Worm (Caenorhabditis elegans) whole organism, young adult: ENCODE results near the gene unc-5.

Experiments
- B0336.3 ChIP-seq: fragments of 200-800 bp; sonication (Bioruptor generic); IDR thresholded peaks from 2 replicates; pipeline ENCODE4 v1.3.6; 2022; ENCODE audit warnings: missing genetic modification characterization, missing compliant biosample characterization
- F49E8.2 ChIP-seq: sonication (generic microtip); optimal IDR thresholded peaks from 3 replicates; lab custom pipeline; 2017; ENCODE audit warnings: missing genetic modification characterization, mild to moderate bottlenecking, missing compliant biosample characterization, antibody characterized with exemption, moderate library complexity; ENCODE audit not compliant: insufficient read depth
- F52B5.7 ChIP-seq: sonication (generic microtip); optimal IDR thresholded peaks from 2 replicates; lab custom pipeline; 2016; ENCODE audit warnings: mild to moderate bottlenecking, missing genetic modification characterization, missing compliant biosample characterization
- F55B11.4 ChIP-seq: sonication (generic microtip); optimal IDR thresholded peaks from 2 replicates; lab custom pipeline; 2016; ENCODE audit warnings: missing compliant biosample characterization, missing genetic modification characterization, borderline replicate concordance; ENCODE audit not compliant: insufficient read depth
- K12H6.12 ChIP-seq: fragments of 200-800 bp; sonication (Bioruptor generic); optimal IDR thresholded peaks from 2 replicates; lab custom pipeline; 2018; ENCODE audit warnings: mild to moderate bottlenecking, missing genetic modification characterization, missing compliant biosample characterization
- Y53G8AR.9 ChIP-seq: fragments of 200-800 bp; sonication (Bioruptor generic); conservative IDR thresholded peaks from 2 replicates; pipeline ENCODE4 v1.3.6; 2022; ENCODE audit warnings: missing genetic modification reagents, missing genetic modification characterization, missing compliant biosample characterization
- Y79H2A.3 ChIP-seq: fragments of 200-800 bp; sonication (Bioruptor generic); conservative IDR thresholded peaks from 2 replicates; pipeline ENCODE4 v1.3.6; 2022; ENCODE audit warnings: missing genetic modification reagents, missing genetic modification characterization, missing compliant biosample characterization
- attf-5 ChIP-seq: fragments of 200-800 bp; sonication (Bioruptor generic); optimal IDR thresholded peaks from 2 replicates; lab custom pipeline; 2018; ENCODE audit warnings: mild to moderate bottlenecking, missing genetic modification characterization, missing compliant biosample characterization
- bed-2 ChIP-seq: fragments of 200-800 bp; sonication (Bioruptor generic); IDR thresholded peaks from 2 replicates; pipeline ENCODE4 v1.3.6; 2022; ENCODE audit warnings: missing genetic modification reagents, missing genetic modification characterization, missing compliant biosample characterization
- cebp-1 ChIP-seq, 2 experiments: fragments of 200-800 bp in 1 of 2; sonication (Bioruptor generic) in 1 of 2; sonication (generic microtip) in 1 of 2; IDR thresholded peaks in 1 of 2; optimal IDR thresholded peaks in 1 of 2; 2 replicates each; pipeline versions ENCODE4 v1.3.6 to Lab custom; 2017 to 2022; ENCODE audit warnings: missing compliant biosample characterization in 2 of 2, missing genetic modification characterization in 2 of 2, mild to moderate bottlenecking in 1 of 2, missing genetic modification reagents in 1 of 2, moderate library complexity in 1 of 2
- ceh-27 ChIP-seq: fragments of 200-800 bp; sonication (Bioruptor generic); optimal IDR thresholded peaks from 2 replicates; lab custom pipeline; 2018; ENCODE audit warnings: mild to moderate bottlenecking, missing genetic modification characterization, moderate library complexity, missing compliant biosample characterization
- ceh-91 ChIP-seq: fragments of 200-800 bp; sonication (Bioruptor generic); IDR thresholded peaks from 2 replicates; pipeline ENCODE4 v1.3.6; 2022; ENCODE audit warnings: missing genetic modification reagents, missing genetic modification characterization, missing compliant biosample characterization
- chd-7 ChIP-seq: sonication (generic microtip); optimal IDR thresholded peaks from 2 replicates; lab custom pipeline; 2016; ENCODE audit warnings: mild to moderate bottlenecking, missing genetic modification characterization, moderate library complexity, missing compliant biosample characterization
- dox-1 ChIP-seq: fragments of 200-800 bp; sonication (Bioruptor generic); IDR thresholded peaks from 2 replicates; pipeline ENCODE4 v1.3.6; 2022; ENCODE audit warnings: missing genetic modification reagents, missing genetic modification characterization, missing compliant biosample characterization
- egrh-3 ChIP-seq: fragments of 200-800 bp; sonication (Bioruptor generic); IDR thresholded peaks from 2 replicates; pipeline ENCODE4 v1.3.6; 2022; ENCODE audit warnings: missing genetic modification reagents, missing genetic modification characterization, missing compliant biosample characterization
- him-1 ChIP-seq: sonication (generic microtip); optimal IDR thresholded peaks from 2 replicates; lab custom pipeline; 2016; ENCODE audit warnings: missing genotype, missing genetic modification reagents, missing genetic modification characterization, missing compliant biosample characterization
- hlh-26 ChIP-seq: fragments of 200-800 bp; sonication (Bioruptor generic); conservative IDR thresholded peaks from 2 replicates; pipeline ENCODE4 v1.3.6; 2022; ENCODE audit warnings: missing genetic modification reagents, missing genetic modification characterization, missing compliant biosample characterization
- hmg-1.2 ChIP-seq: fragments of 200-800 bp; sonication (Bioruptor generic); IDR thresholded peaks from 2 replicates; pipeline ENCODE4 v1.3.6; 2022; ENCODE audit warnings: missing genetic modification reagents, missing genetic modification characterization, missing compliant biosample characterization
- let-526 ChIP-seq: fragments of 200-800 bp; sonication (Bioruptor generic); IDR thresholded peaks from 2 replicates; pipeline ENCODE4 v1.3.6; 2022; ENCODE audit warnings: missing genetic modification reagents, missing genetic modification characterization, missing compliant biosample characterization
- lin-35 ChIP-seq, 3 experiments: fragments of 150-350 bp in 2 of 3; sonication (generic microtip) in 1 of 3; optimal IDR thresholded peaks; 2 replicates each; lab custom pipeline; 2014 to 2018; ENCODE audit warnings: missing biosample characterization in 3 of 3, missing genetic modification characterization in 3 of 3, missing genetic modification reagents in 3 of 3
- lin-40 ChIP-seq: sonication (generic microtip); optimal IDR thresholded peaks from 2 replicates; lab custom pipeline; 2016; ENCODE audit warnings: missing genetic modification characterization, mild to moderate bottlenecking, missing compliant biosample characterization, missing genotype, missing genetic modification reagents
- madf-6 ChIP-seq: fragments of 200-800 bp; sonication (Bioruptor generic); IDR thresholded peaks from 2 replicates; pipeline ENCODE4 v1.3.6; 2022; ENCODE audit warnings: missing genetic modification reagents, missing genetic modification characterization, missing compliant biosample characterization
- mcd-1 ChIP-seq: fragments of 200-800 bp; sonication (Bioruptor generic); IDR thresholded peaks from 2 replicates; pipeline ENCODE4 v1.3.6; 2022; ENCODE audit warnings: missing genetic modification reagents, missing genetic modification characterization, missing compliant biosample characterization
- nhr-80 ChIP-seq: sonication (generic microtip); optimal IDR thresholded peaks from 2 replicates; lab custom pipeline; 2016; ENCODE audit warnings: missing genetic modification characterization, missing compliant biosample characterization
- nhr-90 ChIP-seq: sonication (generic microtip); optimal IDR thresholded peaks from 2 replicates; lab custom pipeline; 2016; ENCODE audit warnings: missing genotype, mild to moderate bottlenecking, missing genetic modification characterization, missing compliant biosample characterization
- pha-4 ChIP-seq: fragments of 150-350 bp; sonication (generic microtip); optimal IDR thresholded peaks from 2 replicates; lab custom pipeline; 2014; ENCODE audit warnings: missing biosample characterization, missing genetic modification reagents, missing genetic modification characterization
- repo-1 ChIP-seq: sonication (generic microtip); optimal IDR thresholded peaks from 2 replicates; lab custom pipeline; 2017; ENCODE audit warnings: mild to moderate bottlenecking, missing genetic modification characterization, missing compliant biosample characterization
- snpc-3.4 ChIP-seq: sonication (generic microtip); optimal IDR thresholded peaks from 2 replicates; lab custom pipeline; 2017; ENCODE audit warnings: missing genetic modification characterization, mild to moderate bottlenecking, missing compliant biosample characterization, antibody characterized with exemption, moderate library complexity, missing genotype, missing genetic modification reagents
- snpc-4 ChIP-seq, 5 experiments: fragments of 150-350 bp in 1 of 5; sonication (generic microtip) in 4 of 5; optimal IDR thresholded peaks; 2 replicates each; lab custom pipeline; 2014 to 2018; ENCODE audit warnings: missing genetic modification characterization in 5 of 5, missing biosample characterization in 3 of 5, antibody characterized with exemption in 2 of 5, mild to moderate bottlenecking in 2 of 5, missing compliant biosample characterization in 2 of 5, missing genotype in 2 of 5, moderate library complexity in 2 of 5, missing genetic modification reagents in 1 of 5
- somi-1 ChIP-seq: fragments of 200-800 bp; sonication (Bioruptor generic); optimal IDR thresholded peaks from 2 replicates; lab custom pipeline; 2018; ENCODE audit warnings: mild to moderate bottlenecking, missing genetic modification characterization, missing compliant biosample characterization
- sptf-2 ChIP-seq: fragments of 200-800 bp; sonication (Bioruptor generic); optimal IDR thresholded peaks from 2 replicates; lab custom pipeline; 2018; ENCODE audit warnings: mild to moderate bottlenecking, missing genetic modification characterization, missing compliant biosample characterization
- ztf-18 ChIP-seq: sonication (generic microtip); optimal IDR thresholded peaks from 2 replicates; lab custom pipeline; 2016; ENCODE audit warnings: missing genotype, mild to moderate bottlenecking, missing genetic modification characterization, missing compliant biosample characterization
- ztf-26 ChIP-seq: sonication (generic microtip); optimal IDR thresholded peaks from 2 replicates; lab custom pipeline; 2017; ENCODE audit warnings: missing genetic modification characterization, missing compliant biosample characterization

Gene unc-5

DNA sequence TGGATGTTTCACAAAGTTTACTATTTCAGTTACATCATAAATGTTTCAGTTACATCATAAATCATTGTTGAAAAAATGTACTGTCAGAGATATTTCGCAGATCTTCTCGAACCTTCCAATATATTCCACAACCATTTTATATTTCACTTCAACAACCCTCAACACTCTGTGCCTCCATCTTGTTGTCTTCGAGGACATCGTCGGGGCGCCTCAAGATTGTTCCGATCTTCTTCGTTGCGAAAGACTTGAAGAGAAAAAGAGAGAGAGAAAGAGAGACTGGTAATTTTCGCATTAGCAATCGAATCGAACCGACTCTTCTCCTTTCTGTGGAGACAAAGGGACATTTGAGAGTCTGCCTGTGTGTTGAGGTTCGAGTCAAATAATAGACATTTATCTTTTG lies 35.1 kb upstream of the unc-5 start:
- TF ChIP-seq pha-4 (tag; lab: Kevin White, UChicago) (no peak), Y53G8AR.9 (GFP tag; lab: Robert Waterston, UW) (no peak), repo-1 (tag; lab: Kevin White, UChicago) (no peak), let-526 (no peak)

DNA sequence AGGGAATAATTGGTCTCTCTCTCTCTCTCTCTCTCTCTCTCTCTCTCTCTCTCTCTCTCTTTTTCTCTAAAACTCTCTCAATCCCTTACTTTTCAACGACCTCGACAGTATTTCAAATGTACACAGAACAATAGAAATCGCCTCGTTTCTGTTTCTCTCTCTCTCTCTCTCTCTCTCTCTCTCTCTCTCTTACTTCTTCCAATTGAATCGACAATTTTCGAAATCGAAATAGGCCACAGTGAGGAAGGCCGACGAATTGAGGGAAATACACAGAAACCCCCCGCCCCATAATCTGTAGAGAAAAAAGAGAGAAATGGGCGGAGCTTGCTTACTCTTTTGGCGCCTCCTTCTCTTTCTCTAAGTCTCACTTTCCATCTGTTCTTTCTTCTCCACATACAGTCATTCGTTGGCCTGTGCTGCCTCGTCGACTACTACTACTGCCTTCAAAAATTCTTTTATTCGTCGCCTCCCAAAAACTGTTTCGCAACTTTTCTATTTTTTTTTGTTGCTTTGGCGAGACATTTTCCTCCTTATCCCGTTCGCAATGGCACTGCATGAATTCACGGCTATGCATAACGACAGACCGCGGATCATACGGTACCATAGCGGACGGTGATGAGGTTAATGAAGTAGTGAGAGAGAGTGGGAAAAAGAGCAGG lies 33.5 kb upstream of the unc-5 start:
- TF ChIP-seq ceh-27 (peak; percentile 2), dox-1 (GFP tag; lab: Robert Waterston, UW) (no peak)

DNA sequence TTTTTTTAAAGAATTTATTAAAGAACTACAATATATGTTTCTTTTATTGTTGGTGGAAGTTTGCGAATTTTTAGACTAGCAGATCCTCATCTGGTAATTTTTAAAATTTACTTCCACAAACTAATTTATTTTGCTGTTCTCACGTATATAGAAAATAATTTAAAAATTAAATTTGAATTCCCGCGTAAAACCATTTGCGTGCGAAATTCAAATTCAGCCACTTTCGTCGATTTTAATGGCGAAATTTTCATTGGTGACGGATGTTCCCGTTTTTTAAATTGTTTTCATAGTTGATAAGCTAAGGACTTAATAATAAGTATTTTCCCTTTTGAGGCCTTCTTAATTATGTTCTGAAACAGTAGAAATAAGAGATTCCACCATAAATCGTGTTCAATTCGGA lies 32.9 kb upstream of the unc-5 start:
- no peak for TF ChIP-seq sptf-2 (GFP tag; lab: Kevin White, UChicago)
- TF ChIP-seq snpc-3.4 (tag; lab: Kevin White, UChicago) = no peak

DNA sequence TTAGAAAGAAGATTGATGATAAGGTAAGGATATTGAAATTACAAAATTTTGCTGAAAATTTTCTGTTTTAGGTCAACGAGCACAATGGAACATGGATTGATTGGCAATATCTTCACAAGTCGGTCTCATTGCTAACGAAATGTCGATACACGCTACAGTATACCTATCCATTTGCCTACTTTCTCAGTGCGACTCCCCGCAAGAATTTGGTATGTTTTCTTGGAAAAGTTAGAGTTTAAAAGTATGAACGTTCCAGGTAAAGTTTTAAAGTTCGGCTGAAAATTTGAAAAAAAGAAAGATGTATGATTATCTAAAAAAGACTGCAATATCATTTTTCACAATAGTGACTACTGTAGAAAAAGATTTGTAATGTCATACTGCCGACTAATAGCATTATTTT lies 26.0 kb upstream of the unc-5 start:
- TF ChIP-seq lin-35 (GFP tag; optimal IDR thresholded peaks at IDR 0.05; lab: Kevin White, UChicago) (no peak), F52B5.7 (tag; lab: Kevin White, UChicago) (no peak)

DNA sequence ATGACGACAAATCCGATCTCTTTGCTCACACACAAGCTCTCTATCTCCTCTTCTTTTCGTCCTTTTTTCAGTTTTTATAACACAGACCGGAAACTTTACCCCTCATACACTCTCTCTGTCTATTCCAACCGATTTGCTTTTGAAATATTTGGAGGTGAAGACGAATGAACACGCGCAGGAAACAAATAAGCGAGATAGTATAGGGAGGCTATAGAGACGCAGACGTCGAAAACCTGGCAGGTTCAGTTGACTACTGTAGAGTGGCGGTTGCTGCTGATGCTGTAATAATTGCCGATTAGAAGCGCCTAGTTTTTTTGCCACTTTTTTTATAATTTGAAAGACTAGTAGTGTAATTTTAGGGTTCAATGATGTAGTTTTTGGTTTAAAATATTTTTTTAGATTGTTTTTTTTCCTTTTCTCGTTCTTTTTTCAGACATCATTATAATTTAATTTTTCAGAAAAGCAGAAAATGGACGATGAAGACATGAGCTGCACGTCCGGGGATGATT lies 22.6 kb upstream of the unc-5 start, which contains the start of gene ari-2:
Gene ari-2 (plus strand): TSS at position 459 of the 509 bp plus-strand sequence.
- no peak for TF ChIP-seq cebp-1 (GFP tag; IDR thresholded peaks at IDR 0.05; lab: Robert Waterston, UW)
- peak; percentile 30 for TF ChIP-seq cebp-1 (tag; optimal IDR thresholded peaks at IDR 0.05; lab: Kevin White, UChicago)
- no peak for TF ChIP-seq him-1 (tag; lab: Kevin White, UChicago)
- peak; percentile 12 for TF ChIP-seq lin-40 (tag; lab: Kevin White, UChicago)
- TF ChIP-seq bed-2 = no peak
- peak; percentile 13 for TF ChIP-seq nhr-80 (tag; lab: Kevin White, UChicago)
- no peak for TF ChIP-seq somi-1
- no peak for TF ChIP-seq Y79H2A.3 (GFP tag; lab: Robert Waterston, UW)
- TF ChIP-seq hmg-1.2 (GFP tag; lab: Robert Waterston, UW) = peak; percentile 97
- TF ChIP-seq, all 124 proteins: peak for 4

DNA sequence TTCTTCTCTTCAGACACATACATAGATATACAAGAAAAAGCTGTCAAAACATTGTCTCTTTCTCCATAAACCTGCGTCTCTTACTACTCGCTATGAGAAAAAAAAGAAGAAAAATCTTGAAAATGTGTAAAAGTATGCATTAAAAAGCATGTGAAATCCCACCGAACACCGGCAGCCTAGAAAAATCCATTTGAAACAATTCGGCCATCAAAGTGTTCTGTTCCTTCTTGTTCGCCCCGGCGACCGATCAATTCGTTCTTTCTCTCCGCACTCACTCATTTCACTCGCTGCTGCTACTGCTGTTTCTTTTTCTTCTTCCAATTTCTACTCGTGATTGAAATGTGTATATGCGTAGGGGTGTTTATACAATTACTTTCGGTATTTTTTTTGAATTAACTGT lies 20.7 kb upstream of the unc-5 start:
- TF ChIP-seq madf-6 (GFP tag; lab: Robert Waterston, UW) = no peak
- no peak for TF ChIP-seq snpc-4 (GFP tag; optimal IDR thresholded peaks at IDR 0.05; lab: Kevin White, UChicago)
- TF ChIP-seq snpc-4 (tag; optimal IDR thresholded peaks at IDR 0.05; lab: Kevin White, UChicago) = peak in 2 of 4 experiments; percentile 5 to 65
- peak; percentile 13 for TF ChIP-seq ztf-18 (tag; lab: Kevin White, UChicago)
- no peak for TF ChIP-seq F49E8.2 (tag; lab: Kevin White, UChicago)
- no peak for TF ChIP-seq F55B11.4 (tag; lab: Kevin White, UChicago)
- peak; percentile 56 for TF ChIP-seq K12H6.12 (tag; lab: Kevin White, UChicago)
- TF ChIP-seq Y79H2A.3 (GFP tag; lab: Robert Waterston, UW) = no peak
- peak; percentile 12 for TF ChIP-seq ztf-26 (tag; lab: Kevin White, UChicago)
- TF ChIP-seq hlh-26 = no peak
- no peak for TF ChIP-seq cebp-1 (GFP tag; IDR thresholded peaks at IDR 0.05; lab: Robert Waterston, UW)
- TF ChIP-seq cebp-1 (tag; optimal IDR thresholded peaks at IDR 0.05; lab: Kevin White, UChicago) = peak; percentile 37
- TF ChIP-seq egrh-3 = 0 out of 2 replicates have a peak, but pooled peaks have one; percentile 5
- TF ChIP-seq dox-1 (GFP tag; lab: Robert Waterston, UW) = peak; percentile 85
- peak; percentile 89 for TF ChIP-seq nhr-80 (tag; lab: Kevin White, UChicago)
- peak; percentile 83 for TF ChIP-seq attf-5 (GFP tag; lab: Kevin White, UChicago)
- TF ChIP-seq ceh-27 = peak; percentile 20
- TF ChIP-seq nhr-90 (tag; lab: Kevin White, UChicago) = no peak
- no peak for TF ChIP-seq B0336.3 (GFP tag; lab: Robert Waterston, UW)
- 0 out of 2 replicates have a peak, but pooled peaks have one; percentile 24 for TF ChIP-seq mcd-1
- TF ChIP-seq let-526 = no peak
- TF ChIP-seq lin-35 (GFP tag; optimal IDR thresholded peaks at IDR 0.05; lab: Kevin White, UChicago) = peak in 1 of 3 experiments; percentile 31
- TF ChIP-seq lin-40 (tag; lab: Kevin White, UChicago) = peak; percentile 60
- no peak for TF ChIP-seq ceh-91 (GFP tag; lab: Robert Waterston, UW)
- TF ChIP-seq chd-7 (tag; lab: Kevin White, UChicago) = peak; percentile 43
